Worm (Caenorhabditis elegans): Measurements from ENCODE around the gene eel-1.

DNA sequence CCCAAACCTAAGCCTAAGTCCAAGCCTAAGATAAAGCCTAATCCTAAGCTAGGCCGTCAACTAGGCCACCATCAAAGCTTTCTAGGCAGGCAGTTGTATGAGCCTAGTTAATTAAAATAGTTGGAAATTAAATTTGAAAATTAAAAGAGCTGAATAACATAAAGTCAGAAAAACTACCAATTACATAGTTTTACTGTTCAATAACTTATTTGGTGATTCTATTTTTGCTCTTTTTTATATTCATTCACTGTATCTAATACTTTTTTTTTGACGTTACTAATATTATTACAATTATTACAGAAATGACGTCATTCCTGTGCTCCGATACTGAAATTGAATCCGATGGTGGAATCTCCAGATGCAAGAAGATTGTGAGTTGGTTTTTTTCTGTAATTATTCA lies 30.5 kb downstream of the eel-1 start, which contains the start of gene lin-22:
- TF ChIP-seq zim-3 (tag; optimal IDR thresholded peaks at IDR 0.05) (no peak), egl-18 (GFP tag; IDR thresholded peaks at IDR 0.05) (no peak), rec-8 (tag; optimal IDR thresholded peaks at IDR 0.05) (no peak)

Measured in whole organism, young adult.